Fruit fly (Drosophila melanogaster): Measurements from ENCODE around the gene CG6650.

CG6650 gene

DNA sequence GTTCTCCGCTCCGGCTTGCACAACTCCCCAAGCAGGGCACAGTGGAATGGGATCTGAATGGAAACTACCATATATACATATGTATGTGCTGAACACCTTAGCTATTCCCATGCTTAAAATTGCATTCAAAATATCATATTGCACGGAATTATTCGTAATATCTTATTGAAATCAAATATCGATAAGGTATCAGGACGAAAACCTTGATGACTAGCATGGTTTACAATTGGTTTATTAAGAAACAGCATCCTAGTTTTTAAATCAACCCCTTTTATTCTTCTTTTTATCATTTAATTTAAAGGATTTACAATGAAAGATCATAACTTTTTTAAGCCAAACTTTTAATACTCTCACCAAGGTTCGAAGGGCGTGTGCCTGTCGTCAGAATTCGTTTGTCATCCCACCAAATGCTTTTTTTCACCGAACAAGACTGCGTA is 24.0 kb downstream of the CG6650 start:
- TF ChIP-seq CG32264 (GFP tag; optimal IDR thresholded peaks at IDR 0.05) = peak; percentile 16
- peak; percentile 50 for TF ChIP-seq dmrt93B (GFP tag; optimal IDR thresholded peaks at IDR 0.05)
- TF ChIP-seq Hr78 (GFP tag; optimal IDR thresholded peaks at IDR 0.05) = no peak
- TF ChIP-seq brk (GFP tag; optimal IDR thresholded peaks at IDR 0.05) = no peak
- TF ChIP-seq woc (GFP tag; optimal IDR thresholded peaks at IDR 0.05) = peak; percentile 70
- no peak for TF ChIP-seq Dif (GFP tag; optimal IDR thresholded peaks at IDR 0.05; ENCODE audit: partially characterized antibody)
- peak; percentile 64 for TF ChIP-seq Sp1 (GFP tag; optimal IDR thresholded peaks at IDR 0.05)
- no peak for TF ChIP-seq Jra (GFP tag; optimal IDR thresholded peaks at IDR 0.05)
- peak; percentile 66 for TF ChIP-seq HLH106 (tag; optimal IDR thresholded peaks at IDR 0.05)
- TF ChIP-seq OdsH (GFP tag; optimal IDR thresholded peaks at IDR 0.05) = peak; percentile 75
- no peak for TF ChIP-seq dsf (GFP tag; optimal IDR thresholded peaks at IDR 0.05; ENCODE audit: borderline replicate concordance)
- TF ChIP-seq lola (GFP tag; optimal IDR thresholded peaks at IDR 0.05) = no peak
- TF ChIP-seq pan (optimal IDR thresholded peaks at IDR 0.05) = no peak
- no peak for TF ChIP-seq dl (GFP tag; optimal IDR thresholded peaks at IDR 0.05; ENCODE audit: insufficient read depth in 1 of 2, partially characterized antibody in 2 of 2)
- TF ChIP-seq CrebA (GFP tag; optimal IDR thresholded peaks at IDR 0.05; ENCODE audit: borderline replicate concordance) = no peak
- TF ChIP-seq usp (GFP tag; optimal IDR thresholded peaks at IDR 0.05) = no peak
- no peak for TF ChIP-seq Rel (GFP tag; optimal IDR thresholded peaks at IDR 0.05)
- no peak for TF ChIP-seq Rel (tag; optimal IDR thresholded peaks at IDR 0.05)
- TF ChIP-seq sv (GFP tag; optimal IDR thresholded peaks at IDR 0.05) = no peak
- no peak for TF ChIP-seq tai (GFP tag; optimal IDR thresholded peaks at IDR 0.05)
- peak; percentile 66 for TF ChIP-seq ey (GFP tag; optimal IDR thresholded peaks at IDR 0.05)
- TF ChIP-seq sage (GFP tag; optimal IDR thresholded peaks at IDR 0.05) = no peak
- TF ChIP-seq GATAd (GFP tag; optimal IDR thresholded peaks at IDR 0.05) = no peak
- TF ChIP-seq jim (GFP tag; optimal IDR thresholded peaks at IDR 0.05) = no peak
- no peak for TF ChIP-seq CG9705 (GFP tag; optimal IDR thresholded peaks at IDR 0.05)
- TF ChIP-seq Mio (GFP tag; optimal IDR thresholded peaks at IDR 0.05) = no peak
- TF ChIP-seq Hnf4 (GFP tag; optimal IDR thresholded peaks at IDR 0.05) = no peak
- TF ChIP-seq foxo (GFP tag; optimal IDR thresholded peaks at IDR 0.05) = peak in 1 of 2 experiments; percentile 73
- no peak for TF ChIP-seq Abd-B (GFP tag; optimal IDR thresholded peaks at IDR 0.05)
- peak; percentile 58 for TF ChIP-seq br (GFP tag; optimal IDR thresholded peaks at IDR 0.05)
- TF ChIP-seq fru (GFP tag; optimal IDR thresholded peaks at IDR 0.05) = peak; percentile 64
- peak; percentile 77 for TF ChIP-seq h (GFP tag; optimal IDR thresholded peaks at IDR 0.05)
- TF ChIP-seq psq (GFP tag; optimal IDR thresholded peaks at IDR 0.05) = peak; percentile 60
- no peak for TF ChIP-seq Dfd (GFP tag; optimal IDR thresholded peaks at IDR 0.05)
- TF ChIP-seq Vsx2 (GFP tag; optimal IDR thresholded peaks at IDR 0.05; ENCODE audit: partially characterized antibody) = no peak
- no peak for TF ChIP-seq Myc (optimal IDR thresholded peaks at IDR 0.05)
- no peak for TF ChIP-seq Hr83 (GFP tag; optimal IDR thresholded peaks at IDR 0.05; ENCODE audit: poor library complexity, severe bottlenecking)
- TF ChIP-seq rgr (GFP tag; optimal IDR thresholded peaks at IDR 0.05) = peak; percentile 74
- TF ChIP-seq N (GFP tag; optimal IDR thresholded peaks at IDR 0.05) = no peak

DNA sequence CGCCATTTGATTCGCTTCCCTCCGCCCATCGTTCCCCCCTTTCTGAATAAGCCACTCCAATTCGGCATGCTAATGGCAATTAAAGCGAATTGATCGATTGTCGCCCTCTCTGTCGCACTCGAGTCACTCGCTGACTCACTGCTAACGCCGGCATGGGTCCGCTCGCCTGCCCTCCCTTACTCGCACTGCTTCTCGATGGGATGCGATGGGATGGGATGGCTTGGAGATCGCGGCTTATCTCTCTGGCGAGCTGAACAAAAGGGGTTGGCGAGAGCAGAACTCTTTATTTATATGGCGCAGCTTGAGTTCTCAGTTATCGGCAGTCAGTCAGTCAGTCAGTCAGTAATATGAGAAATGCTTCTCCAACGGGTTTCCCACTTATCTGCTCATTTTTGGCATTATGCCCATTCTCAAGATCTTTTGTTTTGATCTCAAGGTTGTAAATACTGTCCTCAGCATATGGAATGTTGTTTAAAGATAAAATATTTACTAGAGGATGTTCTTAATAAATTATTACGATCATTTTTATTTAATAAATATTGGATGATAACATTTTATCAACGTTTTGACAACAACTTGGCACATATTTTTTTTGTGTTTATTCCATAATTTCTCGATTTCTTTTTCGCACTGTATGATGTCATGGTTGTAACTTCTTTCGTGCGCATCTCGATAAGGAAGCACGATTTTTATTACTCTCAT is 24.7 kb downstream of the CG6650 start:
- TF ChIP-seq CG32264 (GFP tag; optimal IDR thresholded peaks at IDR 0.05) (no peak), Abd-B (GFP tag; optimal IDR thresholded peaks at IDR 0.05) (no peak), br (GFP tag; optimal IDR thresholded peaks at IDR 0.05) (no peak), Dif (GFP tag; optimal IDR thresholded peaks at IDR 0.05; ENCODE audit: partially characterized antibody) (peak; percentile 9), Hnf4 (GFP tag; optimal IDR thresholded peaks at IDR 0.05) (no peak), Mio (GFP tag; optimal IDR thresholded peaks at IDR 0.05) (no peak), Hr83 (GFP tag; optimal IDR thresholded peaks at IDR 0.05; ENCODE audit: poor library complexity, severe bottlenecking) (peak; percentile 48), ey (GFP tag; optimal IDR thresholded peaks at IDR 0.05) (no peak), rgr (GFP tag; optimal IDR thresholded peaks at IDR 0.05) (no peak), dl (GFP tag; optimal IDR thresholded peaks at IDR 0.05; ENCODE audit: insufficient read depth in 1 of 2, partially characterized antibody in 2 of 2) (no peak), Jra (GFP tag; optimal IDR thresholded peaks at IDR 0.05) (peak; percentile 54), psq (GFP tag; optimal IDR thresholded peaks at IDR 0.05) (no peak), brk (GFP tag; optimal IDR thresholded peaks at IDR 0.05) (no peak), Sp1 (GFP tag; optimal IDR thresholded peaks at IDR 0.05) (no peak), Rel (GFP tag; optimal IDR thresholded peaks at IDR 0.05) (no peak), Rel (tag; optimal IDR thresholded peaks at IDR 0.05) (peak; percentile 35), dsf (GFP tag; optimal IDR thresholded peaks at IDR 0.05; ENCODE audit: borderline replicate concordance) (no peak), Hr78 (GFP tag; optimal IDR thresholded peaks at IDR 0.05) (no peak), jim (GFP tag; optimal IDR thresholded peaks at IDR 0.05) (no peak)

All from whole organism, wandering third instar larva.